Worm (Caenorhabditis elegans) whole organism, L4 larva: ENCODE results near the gene K05F6.10.

Source experiments
- aha-1 ChIP-seq: fragments of 150-350 bp; peaks from one replicate; lab custom pipeline; 2014; ENCODE audit warnings: missing biosample characterization, missing genetic modification characterization
- daf-12 ChIP-seq: fragments of 150-350 bp; optimal IDR thresholded peaks from 2 replicates; lab custom pipeline; 2014; ENCODE audit warnings: missing biosample characterization, missing genetic modification reagents, missing genetic modification characterization
- daf-16 ChIP-seq, 3 experiments: sonication (generic microtip); optimal IDR thresholded peaks; 2 replicates each; lab custom pipeline; 2016 to 2017; ENCODE audit warnings: missing genetic modification characterization in 3 of 3, missing genetic modification reagents in 3 of 3, mild to moderate bottlenecking in 2 of 3, missing compliant biosample characterization in 2 of 3, missing biosample characterization in 1 of 3, moderate library complexity in 1 of 3
- hif-1 ChIP-seq, 2 experiments: sonication (generic microtip); optimal IDR thresholded peaks; 2 replicates each; lab custom pipeline; 2016 to 2017; ENCODE audit warnings: missing compliant biosample characterization in 2 of 2, missing genetic modification characterization in 2 of 2, missing genetic modification reagents in 2 of 2, missing genotype in 2 of 2, mild to moderate bottlenecking in 1 of 2
- lin-39 ChIP-seq: fragments of 150-350 bp; optimal IDR thresholded peaks from 2 replicates; lab custom pipeline; 2014; ENCODE audit warnings: missing biosample characterization, missing genetic modification reagents, missing genetic modification characterization
- lsy-2 ChIP-seq, 2 experiments: fragments of 150-350 bp in 1 of 2; sonication (generic microtip) in 1 of 2; optimal IDR thresholded peaks; 2 replicates each; lab custom pipeline; 2014 to 2017; ENCODE audit warnings: missing biosample characterization in 2 of 2, missing genetic modification characterization in 2 of 2
- nhr-25 ChIP-seq: sonication (generic microtip); optimal IDR thresholded peaks from 2 replicates; lab custom pipeline; 2017; ENCODE audit warnings: missing genetic modification characterization, mild to moderate bottlenecking, missing compliant biosample characterization, antibody characterized with exemption, moderate library complexity, borderline replicate concordance; ENCODE audit not compliant: insufficient read depth
- nhr-28 ChIP-seq: fragments of 150-350 bp; optimal IDR thresholded peaks from 2 replicates; lab custom pipeline; 2014; ENCODE audit warnings: missing biosample characterization, missing genetic modification characterization
- pqm-1 ChIP-seq: sonication (generic microtip); optimal IDR thresholded peaks from 2 replicates; lab custom pipeline; 2017; ENCODE audit warnings: missing biosample characterization, missing genetic modification characterization
- zag-1 ChIP-seq: fragments of 150-350 bp; optimal IDR thresholded peaks from 2 replicates; lab custom pipeline; 2014; ENCODE audit warnings: missing biosample characterization, missing genetic modification characterization

- TF ChIP-seq hif-1 (tag; optimal IDR thresholded peaks at IDR 0.05; lab: Kevin White, UChicago) (no peak), nhr-28 (tag; lab: Kevin White, UChicago) (no peak), pqm-1 (tag; lab: Kevin White, UChicago) (no peak), nhr-25 (tag; lab: Kevin White, UChicago) (no peak), zag-1 (tag; lab: Kevin White, UChicago) (no peak), lsy-2 (tag; optimal IDR thresholded peaks at IDR 0.05; lab: Kevin White, UChicago) (no peak), daf-12 (tag; lab: Kevin White, UChicago) (no peak), lin-39 (tag; lab: Kevin White, UChicago) (no peak), daf-16 (GFP tag; optimal IDR thresholded peaks at IDR 0.05; lab: Kevin White, UChicago) (no peak), daf-16 (tag; optimal IDR thresholded peaks at IDR 0.05; lab: Kevin White, UChicago) (no peak), aha-1 (tag; lab: Kevin White, UChicago) (peak; percentile 71)
Measured at ce11 chrII:1568214-1568613, 7.7 kb downstream of the K05F6.10 start, which contains the start of gene fbxb-49.
